Fruit fly (Drosophila melanogaster) Kc167 (cell line): ENCODE results near the gene CG10035.

ENCODE experiments used
- Myc ChIP-seq: fragments of >200 bp; optimal IDR thresholded peaks from 2 replicates; lab custom pipeline; 2017; ENCODE audit warnings: missing external identifiers
- Sin3A ChIP-seq: fragments of >200 bp; optimal IDR thresholded peaks from 2 replicates; lab custom pipeline; 2018; ENCODE audit warnings: missing external identifiers
- insv ChIP-seq: fragments of >200 bp; optimal IDR thresholded peaks from 3 replicates; lab custom pipeline; 2018; ENCODE audit warnings: missing external identifiers
- psq ChIP-seq: fragments of >200 bp; optimal IDR thresholded peaks from 2 replicates; lab custom pipeline; 2017; ENCODE audit warnings: missing external identifiers
- ttk ChIP-seq: sonication (Bioruptor generic); optimal IDR thresholded peaks from 2 replicates; lab custom pipeline; 2017; ENCODE audit warnings: missing external identifiers

- TF ChIP-seq Myc (lab: Kevin White, UChicago) = no peak
- no peak for TF ChIP-seq psq (lab: Kevin White, UChicago)
- no peak for TF ChIP-seq ttk (lab: Kevin White, UChicago)
- no peak for TF ChIP-seq Sin3A
- no peak for TF ChIP-seq insv (lab: Kevin White, UChicago)
These were observed 12.5 kb downstream of the CG10035 start for dm6 chr3R:12369793-12370642.
